Worm (Caenorhabditis elegans) whole organism, L2 larva: ENCODE results near the gene irld-23.
"Not testable (repeated sequence)": the region's sequence is repeated elsewhere in the genome, so short reads cannot be mapped to it uniquely, and the experiment has no call there.

Experiments used
- C34F6.9 ChIP-seq: fragments of 150-350 bp; optimal IDR thresholded peaks from 2 replicates; lab custom pipeline; 2014; ENCODE audit warnings: missing biosample characterization, missing genetic modification characterization
- F13H6.1 ChIP-seq: sonication (generic microtip); optimal IDR thresholded peaks from 2 replicates; lab custom pipeline; 2016; ENCODE audit warnings: missing genetic modification characterization, missing compliant biosample characterization
- R02D3.7 ChIP-seq: fragments of 150-350 bp; optimal IDR thresholded peaks from 2 replicates; lab custom pipeline; 2014; ENCODE audit warnings: missing biosample characterization, missing genetic modification characterization
- Y55F3AM.14 ChIP-seq: fragments of 200-800 bp; sonication (Bioruptor generic); optimal IDR thresholded peaks from 2 replicates; lab custom pipeline; 2018; ENCODE audit warnings: mild to moderate bottlenecking, missing genetic modification characterization, missing compliant biosample characterization
- ZK546.5 ChIP-seq: sonication (generic microtip); optimal IDR thresholded peaks from 2 replicates; lab custom pipeline; 2017; ENCODE audit warnings: missing biosample characterization, missing genetic modification characterization
- alr-1 ChIP-seq: fragments of 150-350 bp; optimal IDR thresholded peaks from 2 replicates; lab custom pipeline; 2014; ENCODE audit warnings: missing biosample characterization, missing genetic modification characterization
- aly-2 ChIP-seq: fragments of 150-350 bp; optimal IDR thresholded peaks from 2 replicates; lab custom pipeline; 2014; ENCODE audit warnings: missing biosample characterization, missing genetic modification characterization
- ama-1 ChIP-seq: fragments of 150-350 bp; optimal IDR thresholded peaks from 2 replicates; lab custom pipeline; 2018; ENCODE audit warnings: inconsistent platforms
- blmp-1 ChIP-seq: sonication (generic microtip); optimal IDR thresholded peaks from 2 replicates; lab custom pipeline; 2017; ENCODE audit warnings: missing genetic modification characterization, mild to moderate bottlenecking, missing compliant biosample characterization, antibody characterized with exemption, moderate library complexity; ENCODE audit not compliant: insufficient read depth
- ceh-82 ChIP-seq: fragments of 150-350 bp; optimal IDR thresholded peaks from 2 replicates; lab custom pipeline; 2014; ENCODE audit warnings: missing biosample characterization, missing genetic modification characterization
- crh-2 ChIP-seq: sonication (generic microtip); optimal IDR thresholded peaks from 2 replicates; lab custom pipeline; 2017; ENCODE audit warnings: missing biosample characterization, missing genetic modification characterization
- elt-1 ChIP-seq: fragments of 150-350 bp; optimal IDR thresholded peaks from 2 replicates; lab custom pipeline; 2014; ENCODE audit warnings: missing biosample characterization, missing genetic modification characterization
- elt-3 ChIP-seq: sonication (generic microtip); optimal IDR thresholded peaks from 2 replicates; lab custom pipeline; 2017; ENCODE audit warnings: missing biosample characterization, missing genetic modification characterization
- fos-1 ChIP-seq: fragments of 150-350 bp; optimal IDR thresholded peaks from 2 replicates; lab custom pipeline; 2014; ENCODE audit warnings: missing biosample characterization, missing genetic modification characterization
- gmeb-1 ChIP-seq: fragments of 150-350 bp; optimal IDR thresholded peaks from 2 replicates; lab custom pipeline; 2014; ENCODE audit warnings: missing biosample characterization, missing genetic modification characterization
- lin-11 ChIP-seq: fragments of 150-350 bp; sonication (generic microtip); optimal IDR thresholded peaks from 2 replicates; lab custom pipeline; 2014; ENCODE audit warnings: missing biosample characterization, missing genetic modification characterization, inconsistent platforms, mixed read lengths
- lin-39 ChIP-seq: fragments of 150-350 bp; optimal IDR thresholded peaks from 2 replicates; lab custom pipeline; 2014; ENCODE audit warnings: missing biosample characterization, missing genetic modification reagents, missing genetic modification characterization
- lsy-2 ChIP-seq, 2 experiments: fragments of 150-350 bp in 1 of 2; sonication (generic microtip) in 1 of 2; optimal IDR thresholded peaks; 2 replicates each; lab custom pipeline; 2014 to 2017; ENCODE audit warnings: missing biosample characterization in 2 of 2, missing genetic modification characterization in 2 of 2
- mab-5 ChIP-seq: fragments of 150-350 bp; optimal IDR thresholded peaks from 2 replicates; lab custom pipeline; 2014; ENCODE audit warnings: missing biosample characterization, missing genetic modification characterization
- mbf-1 ChIP-seq: sonication (generic microtip); optimal IDR thresholded peaks from 2 replicates; lab custom pipeline; 2017; ENCODE audit warnings: missing biosample characterization, missing genetic modification characterization
- mdl-1 ChIP-seq, 2 experiments: fragments of 150-350 bp in 1 of 2; sonication (generic microtip) in 1 of 2; optimal IDR thresholded peaks; 2 replicates each; lab custom pipeline; 2017; ENCODE audit warnings: missing biosample characterization in 2 of 2, missing genetic modification characterization in 2 of 2
- nhr-10 ChIP-seq: sonication (generic microtip); optimal IDR thresholded peaks from 2 replicates; lab custom pipeline; 2017; ENCODE audit warnings: missing biosample characterization, missing genetic modification characterization
- nhr-11 ChIP-seq: fragments of 150-350 bp; optimal IDR thresholded peaks from 2 replicates; lab custom pipeline; 2014; ENCODE audit warnings: missing biosample characterization, missing genetic modification characterization
- nhr-12 ChIP-seq: fragments of 150-350 bp; optimal IDR thresholded peaks from 2 replicates; lab custom pipeline; 2014; ENCODE audit warnings: missing biosample characterization, missing genetic modification characterization
- nhr-21 ChIP-seq: fragments of 150-350 bp; optimal IDR thresholded peaks from 2 replicates; lab custom pipeline; 2014; ENCODE audit warnings: missing biosample characterization, missing genetic modification characterization
- nhr-23 ChIP-seq: fragments of 150-350 bp; optimal IDR thresholded peaks from 2 replicates; lab custom pipeline; 2014; ENCODE audit warnings: missing biosample characterization, missing genetic modification reagents, missing genetic modification characterization
- nhr-25 ChIP-seq: fragments of 150-350 bp; sonication (generic microtip); optimal IDR thresholded peaks from 3 replicates; lab custom pipeline; 2014; ENCODE audit warnings: missing biosample characterization, missing genetic modification characterization
- nhr-77 ChIP-seq: fragments of 150-350 bp; optimal IDR thresholded peaks from 2 replicates; lab custom pipeline; 2014; ENCODE audit warnings: missing biosample characterization, missing genetic modification characterization
- peb-1 ChIP-seq: fragments of 150-350 bp; optimal IDR thresholded peaks from 2 replicates; lab custom pipeline; 2014; ENCODE audit warnings: missing biosample characterization, missing genetic modification characterization
- sem-4 ChIP-seq: fragments of 150-350 bp; optimal IDR thresholded peaks from 2 replicates; lab custom pipeline; 2014; ENCODE audit warnings: missing biosample characterization, missing genetic modification reagents, missing genetic modification characterization
- skn-1 ChIP-seq: sonication (generic microtip); optimal IDR thresholded peaks from 2 replicates; lab custom pipeline; 2017; ENCODE audit warnings: missing biosample characterization, missing genetic modification characterization
- sma-9 ChIP-seq, 2 experiments: fragments of 150-350 bp in 1 of 2; sonication (generic microtip) in 1 of 2; optimal IDR thresholded peaks; 2 replicates each; lab custom pipeline; 2014 to 2016; ENCODE audit warnings: missing genetic modification characterization in 2 of 2, mild to moderate bottlenecking in 1 of 2, missing biosample characterization in 1 of 2, missing compliant biosample characterization in 1 of 2, missing genetic modification reagents in 1 of 2, moderate library complexity in 1 of 2
- snpc-4 ChIP-seq: fragments of 150-350 bp; optimal IDR thresholded peaks from 2 replicates; lab custom pipeline; 2014; ENCODE audit warnings: missing biosample characterization, missing genetic modification characterization
- unc-39 ChIP-seq: fragments of 150-350 bp; optimal IDR thresholded peaks from 2 replicates; lab custom pipeline; 2014; ENCODE audit warnings: missing biosample characterization, missing genetic modification characterization
- unc-55 ChIP-seq: fragments of 150-350 bp; sonication (generic microtip); optimal IDR thresholded peaks from 3 replicates; lab custom pipeline; 2014; ENCODE audit warnings: missing biosample characterization, missing genetic modification reagents, missing genetic modification characterization
- zag-1 ChIP-seq: fragments of 150-350 bp; optimal IDR thresholded peaks from 2 replicates; lab custom pipeline; 2014; ENCODE audit warnings: missing biosample characterization, missing genetic modification characterization
- ztf-11 ChIP-seq: sonication (generic microtip); optimal IDR thresholded peaks from 2 replicates; lab custom pipeline; 2017; ENCODE audit warnings: missing biosample characterization, missing genetic modification characterization

The irld-23 gene

DNA sequence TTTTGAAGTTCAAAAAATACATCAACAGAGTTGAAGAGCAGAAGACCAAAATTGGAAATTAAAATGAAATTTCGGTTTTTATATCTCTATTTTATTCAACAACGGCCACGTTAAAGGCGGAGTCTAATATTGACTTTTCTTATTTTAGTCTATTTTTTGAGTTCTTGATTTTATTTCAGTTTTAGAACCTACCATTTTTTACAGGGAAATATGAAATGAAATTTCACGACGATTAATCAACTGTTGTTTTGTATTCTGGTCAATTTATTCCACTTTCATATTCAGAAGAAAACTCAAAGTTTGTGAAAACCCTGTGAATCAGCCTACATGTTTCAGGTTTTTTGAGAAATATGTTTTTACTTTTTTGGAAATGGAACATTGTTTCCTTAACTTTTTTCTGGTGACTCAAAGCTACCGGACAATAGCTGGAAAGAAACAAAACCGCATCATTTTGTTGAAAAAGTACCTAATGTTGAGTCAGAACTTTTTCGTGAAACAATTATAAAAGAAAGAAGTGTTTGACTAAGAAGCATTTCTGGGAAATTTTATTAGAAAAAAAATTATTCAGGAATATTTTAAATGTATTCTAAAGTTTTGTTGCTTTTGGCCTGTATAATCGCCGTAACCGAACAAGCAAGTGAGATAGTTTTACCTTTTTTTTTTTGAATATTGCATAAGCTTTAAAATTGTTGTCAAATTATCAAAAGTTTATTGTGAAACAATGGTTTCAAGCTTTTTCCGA, at the start of gene irld-23, which contains the start of gene C08A9.10:
TSS of gene irld-23 (minus strand) at position 51 of the 742 bp plus-strand sequence.
TSS of gene C08A9.10 (plus strand) at position 545 of the 742 bp plus-strand sequence.
- no peak for TF ChIP-seq lin-11
- TF ChIP-seq nhr-21 (tag; lab: Kevin White, UChicago): no peak

DNA sequence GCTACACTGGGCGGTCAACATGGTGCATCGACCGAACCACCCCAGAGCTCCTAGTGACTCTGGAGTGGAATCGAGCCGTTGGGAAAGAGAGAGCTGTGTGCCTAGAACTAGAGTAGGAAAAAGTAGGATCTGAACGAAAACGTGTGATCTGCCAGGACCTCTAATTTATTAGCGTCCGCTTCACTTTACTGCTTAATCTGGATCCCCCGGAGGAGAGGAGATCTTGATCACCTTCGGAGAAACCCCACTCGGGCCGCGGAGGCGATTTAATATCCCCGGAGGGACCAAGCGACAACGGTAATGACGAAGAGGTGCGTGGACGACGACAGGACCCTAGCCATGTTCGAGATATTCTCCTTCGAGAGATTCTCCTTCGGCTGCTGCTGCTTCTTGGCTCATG, 36.9 kb upstream of the irld-23 start, which contains the start of gene K09E3.2:
TSS of gene K09E3.2 (plus strand) at position 301 of the 400 bp plus-strand sequence.
- TF ChIP-seq nhr-12, F13H6.1, nhr-77 (tag; lab: Kevin White, UChicago): not testable (repeated sequence)

DNA sequence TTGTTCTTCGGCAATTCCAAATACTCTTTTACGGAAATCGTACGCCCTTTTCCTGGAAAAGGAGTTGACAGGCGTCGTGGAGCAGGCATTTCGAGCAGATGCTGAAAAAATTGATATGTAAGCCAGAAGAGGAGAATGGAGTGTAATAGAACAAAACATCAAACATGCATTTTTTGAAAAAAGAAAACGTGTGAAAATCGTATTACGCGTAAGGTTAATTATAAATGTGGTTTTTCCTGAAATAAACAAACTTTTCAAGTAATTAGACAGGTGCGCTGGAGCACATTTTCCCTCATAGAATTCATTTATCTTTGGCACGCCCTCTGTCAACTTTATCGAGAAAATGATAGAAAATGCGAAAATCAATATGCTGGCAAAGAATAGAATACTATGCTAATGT, 34.6 kb upstream of the irld-23 start, which contains the start of gene lido-6:
TSS of gene lido-6 (minus strand) at position 101 of the 400 bp plus-strand sequence.
- TF ChIP-seq Y55F3AM.14 (GFP tag; lab: Kevin White, UChicago) (no peak), snpc-4 (no peak), nhr-23 (tag; lab: Kevin White, UChicago) (no peak), alr-1 (no peak), ZK546.5 (tag; lab: Kevin White, UChicago) (no peak), elt-3 (tag; lab: Kevin White, UChicago) (no peak), mbf-1 (tag; lab: Kevin White, UChicago) (no peak), gmeb-1 (tag; lab: Kevin White, UChicago) (no peak)

DNA sequence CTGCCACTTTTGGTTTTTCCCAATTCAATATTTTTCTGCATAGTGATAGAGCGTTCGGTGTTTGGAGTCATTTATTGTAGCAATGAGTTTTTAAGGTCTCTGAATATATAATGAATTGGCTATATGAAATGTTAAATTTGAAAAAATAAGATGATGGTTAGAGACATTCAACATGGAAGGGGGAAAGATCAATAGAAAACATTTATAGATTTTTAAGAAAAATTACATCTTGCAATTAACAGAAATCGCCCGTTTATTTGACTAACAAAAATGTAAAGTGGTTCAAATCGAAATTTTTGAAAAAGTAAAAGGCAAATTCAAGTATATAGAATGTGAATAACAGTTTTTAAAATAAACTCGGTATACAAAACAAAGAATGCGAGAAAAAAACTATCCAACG, 30.1 kb upstream of the irld-23 start, which contains the start of gene lido-5:
TSS of gene lido-5 (minus strand) at position 101 of the 400 bp plus-strand sequence.
- TF ChIP-seq sma-9 (GFP tag; optimal IDR thresholded peaks at IDR 0.05; lab: Kevin White, UChicago) (no peak), sma-9 (tag; optimal IDR thresholded peaks at IDR 0.05; lab: Kevin White, UChicago) (no peak), unc-39 (no peak), zag-1 (tag; lab: Kevin White, UChicago) (no peak), R02D3.7 (no peak), nhr-10 (no peak), alr-1 (no peak), ceh-82 (tag; lab: Kevin White, UChicago) (no peak), nhr-21 (tag; lab: Kevin White, UChicago) (no peak), peb-1 (tag; lab: Kevin White, UChicago) (no peak), elt-1 (tag; lab: Kevin White, UChicago) (no peak), lin-11 (no peak)

DNA sequence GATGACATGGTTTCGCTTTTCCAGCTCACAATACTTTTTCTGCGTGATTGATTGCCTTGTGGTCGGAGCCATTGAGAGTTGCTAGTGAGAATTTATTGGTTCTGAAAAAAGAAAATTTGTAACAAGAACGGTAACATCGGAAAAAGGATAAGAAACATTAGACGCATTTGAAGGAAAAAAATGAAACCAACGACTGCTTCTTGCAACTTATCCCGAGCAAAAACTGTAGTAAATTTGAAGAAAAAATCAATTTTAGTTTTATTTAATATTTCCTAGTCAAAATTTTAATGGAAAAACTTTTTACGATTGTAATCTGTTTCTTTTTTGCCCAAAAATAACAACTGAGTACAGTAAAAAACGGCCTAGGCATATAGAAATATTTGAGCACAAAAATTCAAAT, 27.2 kb upstream of the irld-23 start, which contains the start of gene lido-4:
TSS of gene lido-4 (minus strand) at position 101 of the 400 bp plus-strand sequence.
- TF ChIP-seq lsy-2 (tag; optimal IDR thresholded peaks at IDR 0.05; lab: Kevin White, UChicago) (no peak), F13H6.1 (tag; lab: Kevin White, UChicago) (no peak), blmp-1 (tag; lab: Kevin White, UChicago) (no peak), crh-2 (tag; lab: Kevin White, UChicago) (no peak), ztf-11 (tag; lab: Kevin White, UChicago) (no peak), peb-1 (tag; lab: Kevin White, UChicago) (no peak), elt-1 (tag; lab: Kevin White, UChicago) (no peak), nhr-25 (tag; lab: Kevin White, UChicago) (no peak), ama-1 (no peak), zag-1 (tag; lab: Kevin White, UChicago) (no peak), sem-4 (no peak), skn-1 (tag; lab: Kevin White, UChicago) (no peak), elt-3 (tag; lab: Kevin White, UChicago) (no peak), nhr-11 (tag; lab: Kevin White, UChicago) (no peak), lin-11 (no peak), unc-55 (no peak)

DNA sequence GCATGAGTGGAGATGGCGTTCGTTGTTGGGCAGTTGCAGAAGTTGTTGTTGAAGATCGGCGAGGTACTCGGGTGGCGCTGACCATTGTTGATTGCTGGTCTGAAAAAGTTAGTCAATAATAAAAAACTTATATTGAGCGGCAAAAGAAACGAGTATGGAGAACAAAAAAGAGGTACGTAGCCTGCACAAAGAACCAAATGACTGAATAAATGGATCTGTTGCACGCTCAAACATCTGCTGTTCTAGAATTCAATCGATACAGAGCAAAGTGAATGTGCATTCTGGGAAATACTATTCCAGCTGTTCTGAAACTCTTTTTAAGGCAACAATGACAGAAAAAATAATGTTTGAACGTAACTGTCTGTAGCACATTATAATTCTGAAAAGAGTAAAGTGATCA, 20.2 kb upstream of the irld-23 start, which contains the start of gene lido-2:
TSS of gene lido-2 (minus strand) at position 101 of the 400 bp plus-strand sequence.
- TF ChIP-seq sma-9 (GFP tag; optimal IDR thresholded peaks at IDR 0.05; lab: Kevin White, UChicago) (no peak), sma-9 (tag; optimal IDR thresholded peaks at IDR 0.05; lab: Kevin White, UChicago) (no peak), ztf-11 (tag; lab: Kevin White, UChicago) (no peak), peb-1 (tag; lab: Kevin White, UChicago) (no peak), mdl-1 (tag; optimal IDR thresholded peaks at IDR 0.05; lab: Kevin White, UChicago) (no peak), sem-4 (no peak), R02D3.7 (no peak), mab-5 (tag; lab: Kevin White, UChicago) (no peak), lin-39 (tag; lab: Kevin White, UChicago) (no peak), gmeb-1 (tag; lab: Kevin White, UChicago) (no peak), Y55F3AM.14 (GFP tag; lab: Kevin White, UChicago) (no peak), fos-1 (tag; lab: Kevin White, UChicago) (no peak), nhr-25 (tag; lab: Kevin White, UChicago) (no peak), aly-2 (tag; lab: Kevin White, UChicago) (no peak), snpc-4 (no peak), nhr-12 (tag; lab: Kevin White, UChicago) (no peak), C34F6.9 (no peak)
